Worm (Caenorhabditis elegans) whole organism, L3 larva: ENCODE results near the gene mpk-1.

ENCODE experiments used
- ZK546.5 ChIP-seq: sonication (generic microtip); optimal IDR thresholded peaks from 2 replicates; lab custom pipeline; 2017; ENCODE audit warnings: missing biosample characterization, missing genetic modification characterization
- ama-1 ChIP-seq: fragments of 150-350 bp; optimal IDR thresholded peaks from 2 replicates; lab custom pipeline; 2018
- fos-1 ChIP-seq: fragments of 150-350 bp; optimal IDR thresholded peaks from 2 replicates; lab custom pipeline; 2014; ENCODE audit warnings: missing biosample characterization, missing genetic modification characterization
- hmg-11 ChIP-seq: sonication (generic microtip); optimal IDR thresholded peaks from 2 replicates; lab custom pipeline; 2016; ENCODE audit warnings: missing genetic modification characterization, missing compliant biosample characterization
- jun-1 ChIP-seq: fragments of 150-350 bp; optimal IDR thresholded peaks from 2 replicates; lab custom pipeline; 2014; ENCODE audit warnings: missing biosample characterization, missing genetic modification reagents, missing genetic modification characterization
- lin-15B ChIP-seq: fragments of 150-350 bp; optimal IDR thresholded peaks from 2 replicates; lab custom pipeline; 2014; ENCODE audit warnings: missing biosample characterization, missing genetic modification characterization
- lin-39 ChIP-seq: fragments of 150-350 bp; optimal IDR thresholded peaks from 2 replicates; lab custom pipeline; 2018; ENCODE audit warnings: missing biosample characterization, missing genetic modification reagents, missing genetic modification characterization
- mdl-1 ChIP-seq: fragments of 150-350 bp; optimal IDR thresholded peaks from 2 replicates; lab custom pipeline; 2014; ENCODE audit warnings: missing biosample characterization, missing genetic modification characterization
- nhr-11 ChIP-seq: fragments of 150-350 bp; optimal IDR thresholded peaks from 2 replicates; lab custom pipeline; 2014; ENCODE audit warnings: missing biosample characterization, missing genetic modification characterization
- nhr-12 ChIP-seq: fragments of 150-350 bp; optimal IDR thresholded peaks from 2 replicates; lab custom pipeline; 2014; ENCODE audit warnings: missing biosample characterization, missing genetic modification characterization
- nhr-25 ChIP-seq: sonication (generic microtip); optimal IDR thresholded peaks from 2 replicates; lab custom pipeline; 2017; ENCODE audit warnings: missing biosample characterization, missing genetic modification characterization
- nhr-28 ChIP-seq: fragments of 150-350 bp; optimal IDR thresholded peaks from 2 replicates; lab custom pipeline; 2014; ENCODE audit warnings: missing biosample characterization, missing genetic modification characterization
- nhr-67 ChIP-seq: fragments of 150-350 bp; optimal IDR thresholded peaks from 2 replicates; lab custom pipeline; 2014; ENCODE audit warnings: missing biosample characterization, missing genetic modification characterization
- pha-4 ChIP-seq: fragments of 150-350 bp; optimal IDR thresholded peaks from 2 replicates; lab custom pipeline; 2014; ENCODE audit warnings: missing biosample characterization, missing genetic modification reagents, missing genetic modification characterization

ce11 chrIII:4228841-4229240 lies 933 bp upstream of the mpk-1 start, which contains the start of gene F43C1.5:
- TF ChIP-seq jun-1 (tag; lab: Kevin White, UChicago) (no peak), pha-4 (tag; lab: Kevin White, UChicago) (no peak), nhr-12 (tag; lab: Kevin White, UChicago) (no peak), ama-1 (lab: Kevin White, UChicago) (no peak), lin-39 (tag; lab: Kevin White, UChicago) (no peak), nhr-28 (tag; lab: Kevin White, UChicago) (no peak), nhr-25 (no peak), ZK546.5 (tag; lab: Kevin White, UChicago) (no peak), fos-1 (tag; lab: Kevin White, UChicago) (no peak), mdl-1 (tag; lab: Kevin White, UChicago) (no peak), lin-15B (no peak), nhr-67 (tag; lab: Kevin White, UChicago) (no peak), nhr-11 (tag; lab: Kevin White, UChicago) (no peak), hmg-11 (tag; lab: Kevin White, UChicago) (no peak)
